Fruit fly (Drosophila melanogaster): Measurements from ENCODE around the gene CG5342.

The CG5342 gene

DNA sequence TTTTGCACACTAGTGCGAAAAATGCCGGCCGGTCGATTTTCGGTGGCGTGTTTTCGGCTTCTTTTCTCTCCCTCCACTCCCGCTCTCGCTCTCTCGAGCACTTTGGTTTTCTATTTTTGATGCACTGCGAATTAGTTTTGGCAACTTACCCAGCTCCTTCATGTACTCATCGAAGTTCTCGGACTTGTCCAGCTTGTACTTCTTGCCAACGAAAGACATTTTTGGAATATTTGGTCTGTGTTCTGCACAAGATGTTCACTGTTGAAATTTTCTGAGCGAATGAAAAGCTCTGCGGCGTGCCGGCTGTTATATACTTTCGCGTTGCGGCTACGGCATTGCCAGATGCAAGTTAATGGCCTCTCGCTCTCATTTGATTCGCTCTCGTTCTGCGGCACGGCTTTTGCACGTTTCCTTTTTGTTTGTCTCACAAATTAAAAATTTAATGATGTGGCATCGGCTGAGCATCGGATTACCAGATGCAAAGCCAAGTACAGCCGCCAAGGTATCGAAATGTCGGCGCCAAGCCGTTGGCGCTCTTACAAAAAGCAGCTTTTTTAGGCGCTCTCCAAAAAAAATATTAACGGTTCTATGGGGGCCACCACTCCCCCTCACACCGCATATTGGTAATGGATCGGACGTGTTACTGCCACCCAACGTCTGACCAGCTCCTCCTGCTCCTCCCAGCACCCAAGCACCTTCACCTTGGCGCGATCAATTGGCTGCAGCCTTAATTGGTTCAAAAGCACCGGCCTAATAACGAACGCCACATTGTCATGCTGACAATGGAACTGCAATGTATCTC lies 11.7 kb upstream of the CG5342 start, which contains the start of the genes fabp and sea (continued):
- TF ChIP-seq CG17568 (GFP tag; optimal IDR thresholded peaks at IDR 0.05) (no peak), rib (GFP tag; IDR thresholded peaks at IDR 0.05) (peak; percentile 68), H2.0 (GFP tag; IDR thresholded peaks at IDR 0.05) (no peak), sug (tag; optimal IDR thresholded peaks at IDR 0.05) (peak; percentile 3), abd-A (tag; optimal IDR thresholded peaks at IDR 0.05) (peak; percentile 59), CG13287 (GFP tag; IDR thresholded peaks at IDR 0.05; ENCODE audit: partially characterized antibody) (peak; percentile 46), tin (GFP tag; optimal IDR thresholded peaks at IDR 0.05) (no peak), Hey (tag; optimal IDR thresholded peaks at IDR 0.05) (no peak), E2f2 (GFP tag; IDR thresholded peaks at IDR 0.05) (peak; percentile 32; the same call in 1 of the 2 replicates), CHES-1-like (GFP tag; optimal IDR thresholded peaks at IDR 0.05) (no peak), CG17912 (GFP tag; optimal IDR thresholded peaks at IDR 0.05) (no peak), CG32532 (GFP tag; IDR thresholded peaks at IDR 0.05) (peak; percentile 33; the same call in 1 of the 2 replicates), bbx (GFP tag; IDR thresholded peaks at IDR 0.05; ENCODE audit: partially characterized antibody) (peak; percentile 41), onecut (GFP tag; IDR thresholded peaks at IDR 0.05) (peak; percentile 21; the same call in 1 of the 2 replicates), Dll (GFP tag; IDR thresholded peaks at IDR 0.05; ENCODE audit: partially characterized antibody) (0 out of 4 replicates have a peak, but pooled peaks have one; percentile 30), Fer1 (GFP tag; optimal IDR thresholded peaks at IDR 0.05) (peak; percentile 23), Med (GFP tag) (peak; percentile 57), CG8359 (GFP tag; optimal IDR thresholded peaks at IDR 0.05; ENCODE audit: borderline replicate concordance) (no peak), CG18599 (GFP tag; optimal IDR thresholded peaks at IDR 0.05) (peak; percentile 30), lilli (GFP tag; optimal IDR thresholded peaks at IDR 0.05) (peak; percentile 19), CG9727 (GFP tag; optimal IDR thresholded peaks at IDR 0.05) (no peak), Side (GFP tag; optimal IDR thresholded peaks at IDR 0.05) (no peak), CG17328 (GFP tag; IDR thresholded peaks at IDR 0.05) (0 out of 2 replicates have a peak, but pooled peaks have one; percentile 17), Eip74EF (GFP tag; optimal IDR thresholded peaks at IDR 0.05) (peak in 1 of 2 experiments; percentile 19), HLHmδ (GFP tag; optimal IDR thresholded peaks at IDR 0.05) (peak; percentile 6), sna (GFP tag; IDR thresholded peaks at IDR 0.05; ENCODE audit: partially characterized antibody) (0 out of 2 replicates have a peak, but pooled peaks have one; percentile 32), sd (tag; optimal IDR thresholded peaks at IDR 0.05) (peak; percentile 85), grau (tag; optimal IDR thresholded peaks at IDR 0.05) (peak; percentile 17), corto (GFP tag; optimal IDR thresholded peaks at IDR 0.05) (peak; percentile 47), NC2α (GFP tag; optimal IDR thresholded peaks at IDR 0.05) (peak; percentile 22), Pdp1 (GFP tag; optimal IDR thresholded peaks at IDR 0.05) (peak in 1 of 2 experiments; percentile 44), HLH4C (GFP tag; IDR thresholded peaks at IDR 0.05; ENCODE audit: partially characterized antibody) (0 out of 3 replicates have a peak, but pooled peaks have one; percentile 50), sens-2 (GFP tag; IDR thresholded peaks at IDR 0.05) (0 out of 2 replicates have a peak, but pooled peaks have one; percentile 10), nom (GFP tag; optimal IDR thresholded peaks at IDR 0.05) (peak; percentile 72), CG15479 (GFP tag; optimal IDR thresholded peaks at IDR 0.05) (no peak), CG8290 (GFP tag; optimal IDR thresholded peaks at IDR 0.05) (no peak), CG8290 (tag; optimal IDR thresholded peaks at IDR 0.05) (peak in 1 of 2 experiments; percentile 46), chinmo (GFP tag; IDR thresholded peaks at IDR 0.05; ENCODE audit: partially characterized antibody) (peak; percentile 75; the same call in 2 of the 4 replicates), ci (GFP tag; IDR thresholded peaks at IDR 0.05) (peak; percentile 54; the same call in 2 of the 3 replicates), CG9215 (GFP tag; IDR thresholded peaks at IDR 0.05) (peak; percentile 94), CG2678 (tag; optimal IDR thresholded peaks at IDR 0.05) (peak; percentile 14)

All from whole organism, embryonic.